Worm (Caenorhabditis elegans): ENCODE data around the gene col-183.

DNA sequence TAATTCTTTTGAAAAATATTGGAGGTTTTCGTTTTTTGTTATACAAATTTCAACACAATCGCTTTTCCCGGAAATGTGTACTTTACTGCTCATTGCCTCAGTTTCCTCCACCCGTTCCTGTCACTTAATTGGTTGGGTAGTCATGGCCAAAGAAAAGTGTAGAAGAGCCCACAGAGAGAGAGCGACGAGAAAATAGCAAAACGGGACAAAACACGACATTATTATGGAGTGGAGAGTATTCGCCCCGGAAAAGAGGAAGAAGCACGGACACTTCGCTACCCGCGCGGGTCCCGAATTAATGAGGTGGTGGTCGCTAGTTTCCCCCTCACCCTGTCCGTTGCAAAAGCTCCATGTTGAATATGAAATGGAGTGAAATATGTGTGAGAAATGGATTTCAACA is 36.3 kb upstream of the col-183 start:
- TF ChIP-seq flt-1 (GFP tag; IDR thresholded peaks at IDR 0.05) (peak; percentile 19; the same call in 1 of the 2 replicates), cog-1 (tag; optimal IDR thresholded peaks at IDR 0.05) (no peak), T22C8.4 (GFP tag; IDR thresholded peaks at IDR 0.05) (no peak), klf-2 (GFP tag; conservative IDR thresholded peaks at IDR 0.05) (no peak), tab-1 (GFP tag; IDR thresholded peaks at IDR 0.05) (no peak), ref-1 (GFP tag; conservative IDR thresholded peaks at IDR 0.05) (no peak), ztf-29 (GFP tag; IDR thresholded peaks at IDR 0.05) (no peak), med-1 (GFP tag; optimal IDR thresholded peaks at IDR 0.05; ENCODE audit: insufficient read depth) (no peak), ztf-23 (GFP tag; IDR thresholded peaks at IDR 0.05) (no peak)

All from whole organism, midembryonic.